Worm (Caenorhabditis elegans) whole organism, L3 larva: Measurements from ENCODE around the gene mltn-9.

Source experiments
- R02D3.7 ChIP-seq: fragments of 150-350 bp; optimal IDR thresholded peaks from 2 replicates; lab custom pipeline; 2014; ENCODE audit warnings: missing biosample characterization, missing genetic modification characterization
- aly-2 ChIP-seq: fragments of 150-350 bp; optimal IDR thresholded peaks from 2 replicates; lab custom pipeline; 2014; ENCODE audit warnings: missing biosample characterization, missing genetic modification characterization
- ama-1 ChIP-seq: fragments of 150-350 bp; optimal IDR thresholded peaks from 2 replicates; lab custom pipeline; 2018
- ceh-16 ChIP-seq: sonication (generic microtip); optimal IDR thresholded peaks from 2 replicates; lab custom pipeline; 2017; ENCODE audit warnings: missing biosample characterization, missing genetic modification characterization
- ceh-28 ChIP-seq: fragments of 150-350 bp; optimal IDR thresholded peaks from 2 replicates; lab custom pipeline; 2014; ENCODE audit warnings: missing biosample characterization, missing genetic modification reagents, missing genetic modification characterization
- daf-12 ChIP-seq: fragments of 150-350 bp; optimal IDR thresholded peaks from 2 replicates; lab custom pipeline; 2014; ENCODE audit warnings: missing biosample characterization, missing genetic modification reagents, missing genetic modification characterization
- egl-5 ChIP-seq: fragments of 150-350 bp; optimal IDR thresholded peaks from 2 replicates; lab custom pipeline; 2017; ENCODE audit warnings: missing biosample characterization, missing genetic modification reagents, missing genetic modification characterization, inconsistent platforms
- elt-1 ChIP-seq: fragments of 150-350 bp; optimal IDR thresholded peaks from 2 replicates; lab custom pipeline; 2014; ENCODE audit warnings: missing biosample characterization, missing genetic modification characterization
- elt-2 ChIP-seq: sonication (generic microtip); optimal IDR thresholded peaks from 2 replicates; lab custom pipeline; 2016; ENCODE audit warnings: missing genetic modification reagents, mild to moderate bottlenecking, missing genetic modification characterization, missing compliant biosample characterization
- elt-3 ChIP-seq, 3 experiments: fragments of 150-350 bp in 1 of 3; sonication (generic microtip) in 2 of 3; optimal IDR thresholded peaks; 2 replicates in 2 of 3; 4 replicates in 1 of 3; lab custom pipeline; 2014 to 2017; ENCODE audit warnings: missing biosample characterization in 3 of 3, missing genetic modification characterization in 3 of 3
- eor-1 ChIP-seq, 2 experiments: fragments of 150-350 bp; optimal IDR thresholded peaks; 2 replicates each; lab custom pipeline; 2014 to 2018; ENCODE audit warnings: missing biosample characterization in 2 of 2, missing genetic modification characterization in 2 of 2
- fkh-2 ChIP-seq: fragments of 150-350 bp; optimal IDR thresholded peaks from 2 replicates; lab custom pipeline; 2014; ENCODE audit warnings: missing biosample characterization, missing genetic modification reagents, missing genetic modification characterization
- fos-1 ChIP-seq: fragments of 150-350 bp; optimal IDR thresholded peaks from 2 replicates; lab custom pipeline; 2014; ENCODE audit warnings: missing biosample characterization, missing genetic modification characterization
- hmg-11 ChIP-seq: sonication (generic microtip); optimal IDR thresholded peaks from 2 replicates; lab custom pipeline; 2016; ENCODE audit warnings: missing genetic modification characterization, missing compliant biosample characterization
- lin-15B ChIP-seq: fragments of 150-350 bp; optimal IDR thresholded peaks from 2 replicates; lab custom pipeline; 2014; ENCODE audit warnings: missing biosample characterization, missing genetic modification characterization
- lin-39 ChIP-seq: fragments of 150-350 bp; optimal IDR thresholded peaks from 2 replicates; lab custom pipeline; 2018; ENCODE audit warnings: missing biosample characterization, missing genetic modification reagents, missing genetic modification characterization
- lsy-12 ChIP-seq: sonication (generic microtip); optimal IDR thresholded peaks from 2 replicates; lab custom pipeline; 2016; ENCODE audit warnings: mild to moderate bottlenecking, missing genetic modification characterization, missing compliant biosample characterization
- mdl-1 ChIP-seq: fragments of 150-350 bp; optimal IDR thresholded peaks from 2 replicates; lab custom pipeline; 2014; ENCODE audit warnings: missing biosample characterization, missing genetic modification characterization
- mml-1 ChIP-seq: fragments of 150-350 bp; sonication (generic microtip); optimal IDR thresholded peaks from 3 replicates; lab custom pipeline; 2014; ENCODE audit warnings: missing biosample characterization, missing genetic modification characterization
- nfya-1 ChIP-seq: sonication (generic microtip); optimal IDR thresholded peaks from 2 replicates; lab custom pipeline; 2017; ENCODE audit warnings: missing genetic modification characterization, mild to moderate bottlenecking, missing compliant biosample characterization, antibody characterized with exemption, moderate library complexity; ENCODE audit not compliant: insufficient read depth
- nhr-11 ChIP-seq: fragments of 150-350 bp; optimal IDR thresholded peaks from 2 replicates; lab custom pipeline; 2014; ENCODE audit warnings: missing biosample characterization, missing genetic modification characterization
- nhr-12 ChIP-seq: fragments of 150-350 bp; optimal IDR thresholded peaks from 2 replicates; lab custom pipeline; 2014; ENCODE audit warnings: missing biosample characterization, missing genetic modification characterization
- nhr-23 ChIP-seq: fragments of 150-350 bp; optimal IDR thresholded peaks from 2 replicates; lab custom pipeline; 2014; ENCODE audit warnings: missing biosample characterization, missing genetic modification reagents, missing genetic modification characterization
- nhr-28 ChIP-seq: fragments of 150-350 bp; optimal IDR thresholded peaks from 2 replicates; lab custom pipeline; 2014; ENCODE audit warnings: missing biosample characterization, missing genetic modification characterization
- nhr-43 ChIP-seq: sonication (generic microtip); optimal IDR thresholded peaks from 2 replicates; lab custom pipeline; 2016; ENCODE audit warnings: mild to moderate bottlenecking, missing genetic modification characterization, missing compliant biosample characterization; ENCODE audit not compliant: poor library complexity, severe bottlenecking
- nhr-67 ChIP-seq: fragments of 150-350 bp; optimal IDR thresholded peaks from 2 replicates; lab custom pipeline; 2014; ENCODE audit warnings: missing biosample characterization, missing genetic modification characterization
- nhr-77 ChIP-seq: fragments of 150-350 bp; optimal IDR thresholded peaks from 2 replicates; lab custom pipeline; 2014; ENCODE audit warnings: missing biosample characterization, missing genetic modification characterization
- pha-4 ChIP-seq: fragments of 150-350 bp; optimal IDR thresholded peaks from 2 replicates; lab custom pipeline; 2014; ENCODE audit warnings: missing biosample characterization, missing genetic modification reagents, missing genetic modification characterization
- sea-2 ChIP-seq: fragments of 150-350 bp; sonication (generic microtip); optimal IDR thresholded peaks from 4 replicates; lab custom pipeline; 2014; ENCODE audit warnings: missing biosample characterization, missing genetic modification reagents, missing genetic modification characterization
- skn-1 ChIP-seq: fragments of 150-350 bp; optimal IDR thresholded peaks from 2 replicates; lab custom pipeline; 2014; ENCODE audit warnings: missing biosample characterization, missing genetic modification characterization
- snpc-4 ChIP-seq: fragments of 150-350 bp; optimal IDR thresholded peaks from 2 replicates; lab custom pipeline; 2014; ENCODE audit warnings: missing biosample characterization, missing genetic modification characterization
- tbx-2 ChIP-seq: sonication (generic microtip); optimal IDR thresholded peaks from 2 replicates; lab custom pipeline; 2016; ENCODE audit warnings: mild to moderate bottlenecking, missing genetic modification characterization, missing compliant biosample characterization
- unc-39 ChIP-seq: sonication (generic microtip); optimal IDR thresholded peaks from 4 replicates; lab custom pipeline; 2017; ENCODE audit warnings: missing biosample characterization, missing genetic modification characterization
- ztf-11 ChIP-seq: fragments of 150-350 bp; optimal IDR thresholded peaks from 2 replicates; lab custom pipeline; 2014; ENCODE audit warnings: missing biosample characterization, missing genetic modification characterization
- ztf-4 ChIP-seq: fragments of 150-350 bp; optimal IDR thresholded peaks from 2 replicates; lab custom pipeline; 2014; ENCODE audit warnings: missing biosample characterization, missing genetic modification characterization

The mltn-9 gene

ce11 chrII:14600852-14601313 lies 15.0 kb upstream of the mltn-9 start, which contains the start of gene tps-2:
Gene tps-2, plus strand, starts transcription at chrII:14600902.
- TF ChIP-seq nfya-1 (tag; lab: Kevin White, UChicago), result peak; percentile 13
- TF ChIP-seq nhr-23 (tag; lab: Kevin White, UChicago), result no peak
- TF ChIP-seq ama-1 (lab: Kevin White, UChicago), result peak; percentile 92

- TF ChIP-seq elt-2, result peak; percentile 18
- peak; percentile 58 for TF ChIP-seq ama-1 (lab: Kevin White, UChicago)
- TF ChIP-seq elt-3 (tag; optimal IDR thresholded peaks at IDR 0.05; lab: Kevin White, UChicago), result no peak
These were observed 13.1 kb upstream of the mltn-9 start for ce11 chrII:14602735-14603134.

ce11 chrII:14604261-14604660 lies 11.6 kb upstream of the mltn-9 start:
- no peak for TF ChIP-seq nhr-67
- TF ChIP-seq unc-39 (tag; lab: Kevin White, UChicago), result no peak
- no peak for TF ChIP-seq nhr-77 (tag; lab: Kevin White, UChicago)
- TF ChIP-seq hmg-11, result no peak
- no peak for TF ChIP-seq ceh-28 (tag; lab: Kevin White, UChicago)
- no peak for TF ChIP-seq tbx-2 (tag; lab: Kevin White, UChicago)
- no peak for TF ChIP-seq lin-39 (tag; lab: Kevin White, UChicago)
- no peak for TF ChIP-seq fkh-2 (tag; lab: Kevin White, UChicago)
- no peak for TF ChIP-seq daf-12 (tag; lab: Kevin White, UChicago)
- TF ChIP-seq pha-4, result no peak
- TF ChIP-seq ztf-11 (tag; lab: Kevin White, UChicago), result no peak
- no peak for TF ChIP-seq skn-1 (tag; lab: Kevin White, UChicago)
- TF ChIP-seq R02D3.7, result no peak
- TF ChIP-seq elt-3 (tag; optimal IDR thresholded peaks at IDR 0.05; lab: Kevin White, UChicago), result no peak
- TF ChIP-seq nhr-28 (tag; lab: Kevin White, UChicago), result no peak
- TF ChIP-seq aly-2 (tag; lab: Kevin White, UChicago), result no peak
- TF ChIP-seq lin-15B (tag; lab: Kevin White, UChicago), result no peak
- no peak for TF ChIP-seq egl-5 (tag; lab: Kevin White, UChicago)
- no peak for TF ChIP-seq nhr-23 (tag; lab: Kevin White, UChicago)

- no peak for TF ChIP-seq fos-1 (tag; lab: Kevin White, UChicago)
- no peak for TF ChIP-seq snpc-4 (tag; lab: Kevin White, UChicago)
- TF ChIP-seq nhr-28 (tag; lab: Kevin White, UChicago), result no peak
- no peak for TF ChIP-seq mdl-1 (tag; lab: Kevin White, UChicago)
- TF ChIP-seq nhr-11 (tag; lab: Kevin White, UChicago), result no peak
- peak; percentile 84 for TF ChIP-seq ama-1 (lab: Kevin White, UChicago)
- no peak for TF ChIP-seq sea-2 (GFP tag; lab: Kevin White, UChicago)
- TF ChIP-seq ztf-4 (tag; lab: Kevin White, UChicago), result peak; percentile 52
- TF ChIP-seq tbx-2 (tag; lab: Kevin White, UChicago), result no peak
- peak; percentile 4 for TF ChIP-seq lsy-12 (tag; lab: Kevin White, UChicago)
- no peak for TF ChIP-seq ceh-16 (tag; lab: Kevin White, UChicago)
- TF ChIP-seq nhr-12 (tag; lab: Kevin White, UChicago), result no peak
- no peak for TF ChIP-seq eor-1 (tag; optimal IDR thresholded peaks at IDR 0.05; lab: Kevin White, UChicago)
These were observed 10.8 kb upstream of the mltn-9 start for ce11 chrII:14605026-14605425.

- TF ChIP-seq nhr-43 (tag; lab: Kevin White, UChicago) (no peak), ama-1 (lab: Kevin White, UChicago) (peak; percentile 71), mml-1 (tag; lab: Kevin White, UChicago) (no peak), nhr-23 (tag; lab: Kevin White, UChicago) (peak; percentile 18), elt-1 (peak; percentile 50)
These were observed 10.4 kb upstream of the mltn-9 start, which contains the start of gene F19H8.2 for ce11 chrII:14605479-14605878. Gene F19H8.2, minus strand, starts transcription at chrII:14605869.
